Worm (Caenorhabditis elegans) whole organism, early embryonic: ENCODE data around the gene H20E11.3.

Experiments used
- B0310.2 ChIP-seq: sonication (generic microtip); optimal IDR thresholded peaks from 2 replicates; lab custom pipeline; 2016; ENCODE audit warnings: mild to moderate bottlenecking, missing genetic modification characterization, missing compliant biosample characterization
- F13C5.2 ChIP-seq: sonication (generic microtip); optimal IDR thresholded peaks from 2 replicates; lab custom pipeline; 2017; ENCODE audit warnings: mild to moderate bottlenecking, missing genetic modification characterization, inconsistent platforms, missing compliant biosample characterization
- aly-1 ChIP-seq: sonication (generic microtip); optimal IDR thresholded peaks from 2 replicates; lab custom pipeline; 2016; ENCODE audit warnings: missing genetic modification characterization, missing compliant biosample characterization
- ama-1 ChIP-seq: fragments of 150-350 bp; optimal IDR thresholded peaks from 2 replicates; lab custom pipeline; 2014
- ets-7 ChIP-seq: sonication (generic microtip); optimal IDR thresholded peaks from 2 replicates; lab custom pipeline; 2016; ENCODE audit warnings: missing genotype, missing genetic modification characterization, missing compliant biosample characterization
- flt-1 ChIP-seq: fragments of 200-800 bp; sonication (Bioruptor generic); IDR thresholded peaks from 2 replicates; pipeline ENCODE4 v1.3.6; 2022; ENCODE audit warnings: missing genetic modification characterization, missing compliant biosample characterization
- hmbx-1 ChIP-seq: sonication (generic microtip); optimal IDR thresholded peaks from 2 replicates; lab custom pipeline; 2016; ENCODE audit warnings: mild to moderate bottlenecking, missing genetic modification characterization, missing compliant biosample characterization
- hmg-4 ChIP-seq: fragments of 200-800 bp; sonication (Bioruptor generic); optimal IDR thresholded peaks from 2 replicates; lab custom pipeline; 2018; ENCODE audit warnings: mild to moderate bottlenecking, missing genetic modification characterization, missing compliant biosample characterization
- hnd-1 ChIP-seq: sonication (generic microtip); optimal IDR thresholded peaks from 2 replicates; lab custom pipeline; 2016; ENCODE audit warnings: missing genetic modification characterization, missing compliant biosample characterization
- pes-1 ChIP-seq: fragments of 200-800 bp; sonication (Bioruptor generic); IDR thresholded peaks from 2 replicates; pipeline ENCODE4 v1.3.6; 2022; ENCODE audit warnings: missing genetic modification reagents, missing genetic modification characterization, missing compliant biosample characterization
- scrt-1 ChIP-seq: fragments of 200-800 bp; sonication (Bioruptor generic); IDR thresholded peaks from 2 replicates; pipeline ENCODE4 v1.3.6; 2022; ENCODE audit warnings: missing genetic modification characterization, missing compliant biosample characterization
- tbx-11 ChIP-seq: fragments of 200-800 bp; sonication (Bioruptor generic); IDR thresholded peaks from 2 replicates; pipeline ENCODE4 v1.3.6; 2022; ENCODE audit warnings: missing genetic modification characterization, missing compliant biosample characterization
- tbx-37 ChIP-seq: fragments of 200-800 bp; sonication (Bioruptor generic); conservative IDR thresholded peaks from 2 replicates; pipeline ENCODE4 v1.3.6; 2022; ENCODE audit warnings: missing genetic modification reagents, missing genetic modification characterization, missing compliant biosample characterization
- tra-4 ChIP-seq: sonication (generic microtip); optimal IDR thresholded peaks from 2 replicates; lab custom pipeline; 2017; ENCODE audit warnings: missing genetic modification characterization, missing compliant biosample characterization

- TF ChIP-seq tbx-11 (no peak), F13C5.2 (no peak), hmbx-1 (tag; lab: Kevin White, UChicago) (no peak), hnd-1 (tag; lab: Kevin White, UChicago) (no peak), flt-1 (GFP tag; lab: Robert Waterston, UW) (no peak), tbx-37 (GFP tag; lab: Robert Waterston, UW) (no peak), hmg-4 (GFP tag; lab: Kevin White, UChicago) (no peak), tra-4 (tag; lab: Kevin White, UChicago) (no peak), ama-1 (no peak), ets-7 (no peak), B0310.2 (tag; lab: Kevin White, UChicago) (no peak), aly-1 (tag; lab: Kevin White, UChicago) (no peak), scrt-1 (no peak), pes-1 (no peak)
Observed at ce11 chrIV:6822406-6822805, 2.2 kb upstream of the H20E11.3 start, which contains the start of gene C17H12.6.
